Worm (Caenorhabditis elegans): ENCODE data around the gene hsd-3.

- no peak for TF ChIP-seq skn-1 (tag; optimal IDR thresholded peaks at IDR 0.05)
- TF ChIP-seq aha-1 (tag; optimal IDR thresholded peaks at IDR 0.05): no peak
- no peak for TF ChIP-seq egl-13 (tag; optimal IDR thresholded peaks at IDR 0.05)
- TF ChIP-seq fkh-4 (tag; optimal IDR thresholded peaks at IDR 0.05; ENCODE audit: borderline replicate concordance): no peak
- TF ChIP-seq aly-2 (tag; optimal IDR thresholded peaks at IDR 0.05): no peak
- TF ChIP-seq egl-27 (tag; optimal IDR thresholded peaks at IDR 0.05): no peak
- TF ChIP-seq snpc-4 (tag; optimal IDR thresholded peaks at IDR 0.05): no peak
- no peak for TF ChIP-seq tlp-1 (tag; optimal IDR thresholded peaks at IDR 0.05)
- TF ChIP-seq ces-1 (GFP tag; optimal IDR thresholded peaks at IDR 0.05): no peak
Observed at ce11 chrX:5037673-5038072, 28.6 kb downstream of the hsd-3 start, which contains the start of gene ZC449.5.

Data from whole organism, L1 larva.